Fruit fly (Drosophila melanogaster): ENCODE results near the gene CG1958.

CG1958 gene

dm6 chrX:7285995-7286985, 19.6 kb downstream of the CG1958 start, which contains the start of gene CG2059 (continued):
- TF ChIP-seq CG11560 (tag; IDR thresholded peaks at IDR 0.05) (peak; percentile 65; the same call in 2 of the 3 replicates), CG6175 (GFP tag; IDR thresholded peaks at IDR 0.05) (0 out of 3 replicates have a peak, but pooled peaks have one; percentile 15), CG4424 (GFP tag; optimal IDR thresholded peaks at IDR 0.05) (peak; percentile 13), exex (tag; optimal IDR thresholded peaks at IDR 0.05) (peak; percentile 40), Fer1 (GFP tag; optimal IDR thresholded peaks at IDR 0.05) (peak; percentile 8), Dbx (GFP tag; IDR thresholded peaks at IDR 0.05) (peak; percentile 72), da (GFP tag; optimal IDR thresholded peaks at IDR 0.05) (peak; percentile 44), Opbp (GFP tag; IDR thresholded peaks at IDR 0.05; ENCODE audit: partially characterized antibody) (peak; percentile 80), trh (GFP tag; optimal IDR thresholded peaks at IDR 0.05) (no peak), HLH4C (GFP tag; IDR thresholded peaks at IDR 0.05; ENCODE audit: partially characterized antibody) (0 out of 3 replicates have a peak, but pooled peaks have one; percentile 23), crp (GFP tag; optimal IDR thresholded peaks at IDR 0.05) (peak in 1 of 2 experiments; percentile 17), CG2199 (GFP tag; IDR thresholded peaks at IDR 0.05) (peak; percentile 66; the same call in 1 of the 3 replicates), rib (GFP tag; IDR thresholded peaks at IDR 0.05) (peak; percentile 28; the same call in 1 of the 2 replicates), bowl (GFP tag; IDR thresholded peaks at IDR 0.05) (no peak), Hr78 (GFP tag; optimal IDR thresholded peaks at IDR 0.05) (no peak), ind (GFP tag; optimal IDR thresholded peaks at IDR 0.05) (no peak), chn (GFP tag; optimal IDR thresholded peaks at IDR 0.05) (peak; percentile 54), CG8388 (GFP tag; optimal IDR thresholded peaks at IDR 0.05) (no peak), CG16863 (GFP tag; optimal IDR thresholded peaks at IDR 0.05) (peak; percentile 39), CG13775 (GFP tag; optimal IDR thresholded peaks at IDR 0.05) (peak; percentile 48), Ravus (GFP tag; IDR thresholded peaks at IDR 0.05) (no peak), Sry-δ (GFP tag; optimal IDR thresholded peaks at IDR 0.05) (peak; percentile 67), CG10366 (GFP tag; IDR thresholded peaks at IDR 0.05) (peak; percentile 47), cwo (GFP tag; optimal IDR thresholded peaks at IDR 0.05) (no peak), CG1832 (GFP tag; optimal IDR thresholded peaks at IDR 0.05) (no peak), run (tag; optimal IDR thresholded peaks at IDR 0.05) (no peak), CG9609 (GFP tag; optimal IDR thresholded peaks at IDR 0.05) (peak; percentile 48), CG7963 (GFP tag; IDR thresholded peaks at IDR 0.05; ENCODE audit: partially characterized antibody) (0 out of 3 replicates have a peak, but pooled peaks have one; percentile 36), gt (GFP tag; IDR thresholded peaks at IDR 0.05) (peak; percentile 13; the same call in 1 of the 2 replicates), HHEX (GFP tag; optimal IDR thresholded peaks at IDR 0.05) (peak; percentile 41), Doc2 (GFP tag; IDR thresholded peaks at IDR 0.05) (no peak), her (GFP tag; optimal IDR thresholded peaks at IDR 0.05) (peak; percentile 65), slou (GFP tag; optimal IDR thresholded peaks at IDR 0.05) (no peak), mam (GFP tag; optimal IDR thresholded peaks at IDR 0.05) (peak; percentile 68), ara (GFP tag; IDR thresholded peaks at IDR 0.05) (no peak), kah (GFP tag; optimal IDR thresholded peaks at IDR 0.05) (no peak), cg (GFP tag; optimal IDR thresholded peaks at IDR 0.05) (no peak), ttk (GFP tag; IDR thresholded peaks at IDR 0.05) (no peak), CG1647 (GFP tag; optimal IDR thresholded peaks at IDR 0.05) (peak; percentile 16), sisA (GFP tag; IDR thresholded peaks at IDR 0.05) (peak; percentile 64), ham (GFP tag; IDR thresholded peaks at IDR 0.05) (no peak), Hmr (GFP tag; optimal IDR thresholded peaks at IDR 0.05) (peak; percentile 74), CG15269 (tag; optimal IDR thresholded peaks at IDR 0.05) (peak; percentile 4), E2f1 (GFP tag; IDR thresholded peaks at IDR 0.05) (peak; percentile 51), CG6654 (GFP tag; optimal IDR thresholded peaks at IDR 0.05) (no peak), tio (GFP tag; optimal IDR thresholded peaks at IDR 0.05) (no peak), CG3281 (GFP tag; optimal IDR thresholded peaks at IDR 0.05) (peak; percentile 44), CG30431 (GFP tag; optimal IDR thresholded peaks at IDR 0.05) (peak; percentile 24)

Measured in whole organism, embryonic.